Fruit fly (Drosophila melanogaster): ENCODE data around the gene stai.

stai gene

dm6 chr2L:6080329-6080728, 19.8 kb upstream of the stai start (continued):
- TF ChIP-seq NC2β (GFP tag; optimal IDR thresholded peaks at IDR 0.05) (no peak), Dp (GFP tag; optimal IDR thresholded peaks at IDR 0.05) (no peak), exex (tag; optimal IDR thresholded peaks at IDR 0.05) (no peak), CG12219 (GFP tag; optimal IDR thresholded peaks at IDR 0.05) (no peak), unpg (GFP tag; optimal IDR thresholded peaks at IDR 0.05) (no peak), CG7928 (GFP tag; optimal IDR thresholded peaks at IDR 0.05) (no peak), Awh (GFP tag; IDR thresholded peaks at IDR 0.05) (no peak), CG11247 (GFP tag; IDR thresholded peaks at IDR 0.05) (no peak), CG30020 (tag; optimal IDR thresholded peaks at IDR 0.05) (no peak), lola (GFP tag; optimal IDR thresholded peaks at IDR 0.05) (no peak), CG10366 (GFP tag; IDR thresholded peaks at IDR 0.05) (no peak), CG3726 (GFP tag; IDR thresholded peaks at IDR 0.05) (no peak), Sry-β (GFP tag; optimal IDR thresholded peaks at IDR 0.05) (no peak), twi (tag; optimal IDR thresholded peaks at IDR 0.05) (no peak), CG17912 (GFP tag; optimal IDR thresholded peaks at IDR 0.05) (no peak), CG9609 (GFP tag; optimal IDR thresholded peaks at IDR 0.05) (no peak), Hr39 (optimal IDR thresholded peaks at IDR 0.05) (no peak), Poxn (GFP tag; IDR thresholded peaks at IDR 0.05) (no peak), az2 (GFP tag; optimal IDR thresholded peaks at IDR 0.05) (no peak), Hmr (GFP tag; optimal IDR thresholded peaks at IDR 0.05) (no peak), CG8765 (GFP tag; IDR thresholded peaks at IDR 0.05) (no peak), eyg (GFP tag; optimal IDR thresholded peaks at IDR 0.05) (no peak), CG10979 (tag; optimal IDR thresholded peaks at IDR 0.05) (no peak), tap (tag; optimal IDR thresholded peaks at IDR 0.05) (no peak), fd102C (GFP tag; optimal IDR thresholded peaks at IDR 0.05) (no peak), CG32532 (GFP tag; IDR thresholded peaks at IDR 0.05) (no peak), Fer1 (GFP tag; optimal IDR thresholded peaks at IDR 0.05) (no peak), CG2678 (tag; optimal IDR thresholded peaks at IDR 0.05) (peak; percentile 5), CG11560 (tag; IDR thresholded peaks at IDR 0.05) (no peak), inv (GFP tag; IDR thresholded peaks at IDR 0.05; ENCODE audit: partially characterized antibody) (no peak), usp (GFP tag; optimal IDR thresholded peaks at IDR 0.05) (no peak), Hr78 (GFP tag; optimal IDR thresholded peaks at IDR 0.05) (no peak), CG10462 (GFP tag; optimal IDR thresholded peaks at IDR 0.05) (no peak), Mes4 (GFP tag; optimal IDR thresholded peaks at IDR 0.05) (no peak), nerfin-1 (tag; optimal IDR thresholded peaks at IDR 0.05) (no peak), Elba2 (GFP tag; optimal IDR thresholded peaks at IDR 0.05) (no peak), dimm (GFP tag; IDR thresholded peaks at IDR 0.05) (no peak), lab (GFP tag; optimal IDR thresholded peaks at IDR 0.05) (peak; percentile 59), Drgx (GFP tag; IDR thresholded peaks at IDR 0.05) (peak; percentile 28; the same call in 1 of the 2 replicates), chn (GFP tag; optimal IDR thresholded peaks at IDR 0.05) (no peak), CG2202 (tag; optimal IDR thresholded peaks at IDR 0.05) (no peak), CG16813 (GFP tag; IDR thresholded peaks at IDR 0.05; ENCODE audit: partially characterized antibody) (no peak), p53 (GFP tag; optimal IDR thresholded peaks at IDR 0.05) (no peak), toy (GFP tag; IDR thresholded peaks at IDR 0.05) (no peak), CG11696 (GFP tag; IDR thresholded peaks at IDR 0.05) (no peak)

Measured in whole organism, embryonic.